Worm (Caenorhabditis elegans) whole organism, early embryonic: ENCODE measurements around the gene F46B3.15.

ENCODE experiments used
- aly-1 ChIP-seq: sonication (generic microtip); optimal IDR thresholded peaks from 2 replicates; lab custom pipeline; 2016; ENCODE audit warnings: missing genetic modification characterization, missing compliant biosample characterization
- ceh-13 ChIP-seq: fragments of 200-800 bp; sonication (Bioruptor generic); optimal IDR thresholded peaks from 2 replicates; lab custom pipeline; 2018; ENCODE audit warnings: mild to moderate bottlenecking, missing genetic modification characterization, missing compliant biosample characterization
- ceh-36 ChIP-seq: sonication (generic microtip); optimal IDR thresholded peaks from 2 replicates; lab custom pipeline; 2016; ENCODE audit warnings: missing genetic modification characterization, inconsistent platforms, missing compliant biosample characterization
- scrt-1 ChIP-seq: fragments of 200-800 bp; sonication (Bioruptor generic); IDR thresholded peaks from 2 replicates; pipeline ENCODE4 v1.3.6; 2022; ENCODE audit warnings: missing genetic modification characterization, missing compliant biosample characterization
- tra-4 ChIP-seq: sonication (generic microtip); optimal IDR thresholded peaks from 2 replicates; lab custom pipeline; 2017; ENCODE audit warnings: missing genetic modification characterization, missing compliant biosample characterization

DNA sequence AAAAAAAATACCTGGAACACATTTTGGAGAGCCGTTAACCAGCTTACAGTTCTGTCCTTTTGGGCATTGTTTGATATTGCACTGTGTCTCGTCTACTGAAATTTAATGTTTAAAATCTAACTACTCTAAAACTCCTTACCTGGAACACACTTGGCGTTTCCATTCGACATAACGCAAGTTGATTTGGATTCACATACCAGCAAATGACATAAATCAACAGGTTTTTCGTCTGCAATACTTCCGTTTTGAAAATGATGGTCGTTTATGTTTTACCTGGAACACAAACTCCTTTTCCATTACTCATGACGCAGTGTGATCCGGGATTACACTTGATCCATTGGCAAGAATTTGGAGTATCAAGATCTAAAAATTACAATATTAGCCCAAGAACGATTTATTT is 8.3 kb downstream of the F46B3.15 start:
- no peak for TF ChIP-seq scrt-1 (GFP tag; lab: Robert Waterston, UW)
- no peak for TF ChIP-seq ceh-13 (GFP tag; lab: Kevin White, UChicago)
- TF ChIP-seq ceh-36 (tag; lab: Kevin White, UChicago) = no peak
- TF ChIP-seq aly-1 = no peak
- TF ChIP-seq tra-4 (tag; lab: Kevin White, UChicago) = no peak
